Fruit fly (Drosophila melanogaster): Measurements from ENCODE around the gene CG17202.
A peak's percentile ranks its signal among the peaks of the same experiment; 100 is the strongest.

Gene CG17202

DNA sequence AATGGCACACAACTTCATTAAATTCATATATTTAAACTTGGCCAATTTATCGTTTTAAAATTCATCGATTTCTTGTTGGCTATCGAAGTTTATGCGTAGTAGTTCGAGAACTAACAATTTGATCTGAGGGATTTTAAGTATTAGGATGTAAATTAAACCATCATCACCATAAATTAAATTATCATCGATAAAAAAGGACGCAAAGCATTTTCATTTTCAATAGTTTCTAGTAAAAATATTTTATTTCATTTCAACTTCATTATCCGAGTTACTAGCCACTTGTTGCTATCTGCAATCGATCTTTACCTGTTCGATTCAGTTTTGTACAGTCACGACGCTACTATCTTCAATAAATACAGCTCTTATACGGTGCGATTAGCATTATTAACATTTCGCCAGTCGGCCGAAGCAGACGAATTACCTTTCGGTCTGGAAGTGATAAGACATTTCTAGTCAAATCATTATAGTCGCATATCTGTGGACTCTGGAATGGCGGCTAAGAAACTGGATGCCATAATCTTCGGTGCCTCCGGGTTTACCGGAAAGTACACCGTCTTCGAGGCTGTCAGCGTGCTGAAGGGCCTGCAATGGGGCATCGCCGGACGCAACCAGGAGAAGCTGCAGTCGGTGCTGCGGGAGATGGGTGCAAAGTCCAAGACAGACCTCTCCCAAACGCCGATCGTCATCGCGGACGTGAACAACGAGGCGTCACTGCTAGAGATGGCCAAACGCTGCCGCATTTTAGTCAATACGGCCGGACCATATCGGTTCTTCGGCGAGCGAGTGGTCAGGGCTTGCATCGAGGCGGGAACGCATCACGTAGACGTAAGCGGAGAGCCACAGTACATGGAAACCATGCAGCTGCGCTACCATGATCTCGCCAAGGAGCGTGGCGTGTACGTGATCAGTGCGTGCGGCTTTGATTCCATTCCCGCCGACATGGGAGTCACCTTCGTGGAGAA lies 16.1 kb upstream of the CG17202 start, which contains the start of gene CG5167:
Gene CG5167, plus strand, starts transcription at position 298 of the 962 bp plus-strand sequence.
- peak; percentile 70 for TF ChIP-seq eg (GFP tag; IDR thresholded peaks at IDR 0.05)
- TF ChIP-seq CG3032 (tag; optimal IDR thresholded peaks at IDR 0.05) = peak; percentile 7
- peak; percentile 54 for TF ChIP-seq spab (GFP tag; optimal IDR thresholded peaks at IDR 0.05)
- TF ChIP-seq CG11762 (GFP tag; optimal IDR thresholded peaks at IDR 0.05; ENCODE audit: insufficient read depth) = peak; percentile 50
- TF ChIP-seq Eip78C (GFP tag) = peak; percentile 87
- peak; percentile 69 for TF ChIP-seq svp (GFP tag)
- peak; percentile 21 for TF ChIP-seq Eip93F (GFP tag; optimal IDR thresholded peaks at IDR 0.05)
- peak; percentile 26 for TF ChIP-seq CG31627 (GFP tag; optimal IDR thresholded peaks at IDR 0.05)
- peak; percentile 46 for TF ChIP-seq Sox102F (GFP tag; optimal IDR thresholded peaks at IDR 0.05)
- peak; percentile 84 to 89 for TF ChIP-seq ss (GFP tag; optimal IDR thresholded peaks at IDR 0.05)
- no peak for TF ChIP-seq OdsH (GFP tag; optimal IDR thresholded peaks at IDR 0.05)
- no peak for TF ChIP-seq CG10631 (GFP tag; optimal IDR thresholded peaks at IDR 0.05)
- no peak; the same call in 1 of the 2 replicates for TF ChIP-seq Gug (GFP tag; IDR thresholded peaks at IDR 0.05)
- peak; percentile 61 for TF ChIP-seq CG1621 (tag; optimal IDR thresholded peaks at IDR 0.05)
- no peak for TF ChIP-seq CG11902 (GFP tag; optimal IDR thresholded peaks at IDR 0.05)
- no peak for TF ChIP-seq CG6792 (GFP tag; optimal IDR thresholded peaks at IDR 0.05)
- peak; percentile 76 for TF ChIP-seq net (GFP tag; optimal IDR thresholded peaks at IDR 0.05)
- TF ChIP-seq Hr4 (GFP tag; optimal IDR thresholded peaks at IDR 0.05) = peak; percentile 1
- TF ChIP-seq Ets21C (GFP tag; optimal IDR thresholded peaks at IDR 0.05) = no peak
- no peak for TF ChIP-seq fd85E (GFP tag; optimal IDR thresholded peaks at IDR 0.05)
- TF ChIP-seq CG10669 (GFP tag; optimal IDR thresholded peaks at IDR 0.05) = no peak
- TF ChIP-seq achi (GFP tag; optimal IDR thresholded peaks at IDR 0.05) = peak; percentile 32
- peak; percentile 16 for TF ChIP-seq vri (GFP tag; optimal IDR thresholded peaks at IDR 0.05)
- peak; percentile 87 for TF ChIP-seq CG9139 (GFP tag; optimal IDR thresholded peaks at IDR 0.05)
- no peak for TF ChIP-seq Blimp-1 (GFP tag; optimal IDR thresholded peaks at IDR 0.05)
- TF ChIP-seq CG6808 (GFP tag; optimal IDR thresholded peaks at IDR 0.05) = peak; percentile 76
- TF ChIP-seq pdm3 (GFP tag; optimal IDR thresholded peaks at IDR 0.05) = no peak
- TF ChIP-seq CG15336 (GFP tag; IDR thresholded peaks at IDR 0.05) = peak; percentile 42; the same call in 1 of the 2 replicates
- no peak for TF ChIP-seq Sox15 (GFP tag; optimal IDR thresholded peaks at IDR 0.05)
- TF ChIP-seq Eip75B (GFP tag; optimal IDR thresholded peaks at IDR 0.05) = peak; percentile 46
- TF ChIP-seq lz (GFP tag; optimal IDR thresholded peaks at IDR 0.05) = peak; percentile 58
- peak; percentile 36 for TF ChIP-seq CG34406 (GFP tag; optimal IDR thresholded peaks at IDR 0.05)
- peak; percentile 59 for TF ChIP-seq CG8119 (GFP tag; IDR thresholded peaks at IDR 0.05)
- TF ChIP-seq fd59A (GFP tag; optimal IDR thresholded peaks at IDR 0.05) = no peak
- TF ChIP-seq fkh (GFP tag; optimal IDR thresholded peaks at IDR 0.05) = peak; percentile 25
- TF ChIP-seq Lpt (GFP tag; optimal IDR thresholded peaks at IDR 0.05) = peak; percentile 9
- TF ChIP-seq CG16779 (tag; optimal IDR thresholded peaks at IDR 0.05) = peak; percentile 87
- peak; percentile 25 for TF ChIP-seq Ets96B (tag; optimal IDR thresholded peaks at IDR 0.05)
- TF ChIP-seq acj6 (GFP tag; optimal IDR thresholded peaks at IDR 0.05) = no peak
- TF ChIP-seq CG32006 (GFP tag; optimal IDR thresholded peaks at IDR 0.05) = no peak
- TF ChIP-seq CG6163 (GFP tag; IDR thresholded peaks at IDR 0.05) = peak; percentile 15; the same call in 1 of the 3 replicates
- peak; percentile 24 for TF ChIP-seq topi (GFP tag; optimal IDR thresholded peaks at IDR 0.05)
- no peak for TF ChIP-seq CG4318 (GFP tag; optimal IDR thresholded peaks at IDR 0.05)
- TF ChIP-seq CG7368 (GFP tag; optimal IDR thresholded peaks at IDR 0.05) = no peak
- TF ChIP-seq Met (GFP tag; optimal IDR thresholded peaks at IDR 0.05) = no peak
- peak; percentile 20 for TF ChIP-seq CG8632 (GFP tag; optimal IDR thresholded peaks at IDR 0.05)
- TF ChIP-seq Hr39 (GFP tag; optimal IDR thresholded peaks at IDR 0.05) = peak; percentile 28
- no peak for TF ChIP-seq CG11294 (GFP tag; IDR thresholded peaks at IDR 0.05)
- TF ChIP-seq CG8319 (GFP tag; optimal IDR thresholded peaks at IDR 0.05) = no peak
- no peak for TF ChIP-seq dac (GFP tag; optimal IDR thresholded peaks at IDR 0.05)

Data from whole organism, prepupa.